Worm (Caenorhabditis elegans) whole organism, L4 larva: ENCODE data around the gene ztf-14.
A peak's percentile ranks its signal among the peaks of the same experiment; 100 is the strongest.

Experiments used
- D1046.2 ChIP-seq: fragments of 200-800 bp; sonication (Bioruptor generic); IDR thresholded peaks from 2 replicates; pipeline ENCODE4 v1.3.6; 2022; ENCODE audit warnings: missing genetic modification characterization, missing compliant biosample characterization
- F26F4.8 ChIP-seq: fragments of 200-800 bp; sonication (Bioruptor generic); conservative IDR thresholded peaks from 2 replicates; pipeline ENCODE4 v1.3.6; 2022; ENCODE audit warnings: missing genetic modification characterization, missing compliant biosample characterization
- F37D6.2 ChIP-seq: sonication (generic microtip); optimal IDR thresholded peaks from 2 replicates; lab custom pipeline; 2016; ENCODE audit warnings: mild to moderate bottlenecking, missing genetic modification characterization, missing compliant biosample characterization
- F49E8.2 ChIP-seq: sonication (generic microtip); optimal IDR thresholded peaks from 2 replicates; lab custom pipeline; 2016; ENCODE audit warnings: missing compliant biosample characterization, mild to moderate bottlenecking, missing genetic modification characterization, borderline replicate concordance
- T20F7.1 ChIP-seq: fragments of 200-800 bp; sonication (Bioruptor generic); optimal IDR thresholded peaks from 2 replicates; lab custom pipeline; 2018; ENCODE audit warnings: mild to moderate bottlenecking, missing genetic modification characterization, missing compliant biosample characterization
- ZK337.2 ChIP-seq: fragments of 200-800 bp; sonication (Bioruptor generic); IDR thresholded peaks from 2 replicates; pipeline ENCODE4 v1.3.6; 2022; ENCODE audit warnings: missing genetic modification reagents, missing genetic modification characterization, missing compliant biosample characterization
- ZK546.5 ChIP-seq, 2 experiments: sonication (generic microtip); optimal IDR thresholded peaks; 2 replicates each; lab custom pipeline; 2017; ENCODE audit warnings: missing biosample characterization in 2 of 2, missing genetic modification characterization in 2 of 2
- arid-1 ChIP-seq: fragments of 200-800 bp; sonication (Bioruptor generic); conservative IDR thresholded peaks from 2 replicates; pipeline ENCODE4 v1.3.6; 2022; ENCODE audit warnings: missing genetic modification reagents, missing genetic modification characterization, missing compliant biosample characterization
- attf-4 ChIP-seq: sonication (generic microtip); optimal IDR thresholded peaks from 3 replicates; lab custom pipeline; 2017; ENCODE audit warnings: missing biosample characterization, missing genetic modification characterization
- ceh-20 ChIP-seq: fragments of 200-800 bp; sonication (Bioruptor generic); IDR thresholded peaks from 2 replicates; pipeline ENCODE4 v1.3.6; 2022; ENCODE audit warnings: missing genetic modification reagents, missing genetic modification characterization, missing compliant biosample characterization
- ceh-32 ChIP-seq: sonication (generic microtip); optimal IDR thresholded peaks from 2 replicates; lab custom pipeline; 2016; ENCODE audit warnings: mild to moderate bottlenecking, missing genetic modification characterization, missing compliant biosample characterization; ENCODE audit not compliant: poor library complexity
- ces-1 ChIP-seq: fragments of 150-350 bp; sonication (generic microtip); optimal IDR thresholded peaks from 4 replicates; lab custom pipeline; 2014; ENCODE audit warnings: missing biosample characterization, missing genetic modification reagents, missing genetic modification characterization
- cey-2 ChIP-seq: sonication (generic microtip); optimal IDR thresholded peaks from 3 replicates; lab custom pipeline; 2017; ENCODE audit warnings: missing genetic modification characterization, mild to moderate bottlenecking, missing compliant biosample characterization, antibody characterized with exemption, borderline replicate concordance; ENCODE audit not compliant: insufficient read depth
- dmd-6 ChIP-seq: fragments of 200-800 bp; sonication (Bioruptor generic); IDR thresholded peaks from 2 replicates; pipeline ENCODE4 v1.3.6; 2022; ENCODE audit warnings: missing genetic modification reagents, missing genetic modification characterization, missing compliant biosample characterization
- dve-1 ChIP-seq: sonication (generic microtip); optimal IDR thresholded peaks from 2 replicates; lab custom pipeline; 2017; ENCODE audit warnings: antibody characterized with exemption, mild to moderate bottlenecking, missing genetic modification characterization, missing compliant biosample characterization; ENCODE audit not compliant: insufficient read depth
- egl-43 ChIP-seq: fragments of 200-800 bp; sonication (Bioruptor generic); IDR thresholded peaks from 2 replicates; pipeline ENCODE4 v1.3.6; 2022; ENCODE audit warnings: missing genetic modification reagents, missing genetic modification characterization, missing compliant biosample characterization
- fos-1 ChIP-seq: fragments of 150-350 bp; optimal IDR thresholded peaks from 2 replicates; lab custom pipeline; 2014; ENCODE audit warnings: missing biosample characterization, missing genetic modification characterization
- gei-8 ChIP-seq: fragments of 200-800 bp; sonication (Bioruptor generic); optimal IDR thresholded peaks from 2 replicates; lab custom pipeline; 2018; ENCODE audit warnings: mild to moderate bottlenecking, missing genetic modification characterization, missing compliant biosample characterization
- hif-1 ChIP-seq, 2 experiments: sonication (generic microtip); optimal IDR thresholded peaks; 2 replicates each; lab custom pipeline; 2016 to 2017; ENCODE audit warnings: missing compliant biosample characterization in 2 of 2, missing genetic modification characterization in 2 of 2, missing genetic modification reagents in 2 of 2, missing genotype in 2 of 2, mild to moderate bottlenecking in 1 of 2
- hlh-11 ChIP-seq: fragments of 200-800 bp; sonication (Bioruptor generic); optimal IDR thresholded peaks from 2 replicates; lab custom pipeline; 2018; ENCODE audit warnings: mild to moderate bottlenecking, missing genetic modification characterization, missing compliant biosample characterization
- lin-13 ChIP-seq: fragments of 150-350 bp; optimal IDR thresholded peaks from 2 replicates; lab custom pipeline; 2014; ENCODE audit warnings: missing biosample characterization, missing genetic modification reagents, missing genetic modification characterization
- lin-38 ChIP-seq: fragments of 200-800 bp; sonication (Bioruptor generic); IDR thresholded peaks from 2 replicates; pipeline ENCODE4 v1.3.6; 2022; ENCODE audit warnings: missing genetic modification reagents, missing genetic modification characterization, missing compliant biosample characterization
- lin-39 ChIP-seq: fragments of 150-350 bp; optimal IDR thresholded peaks from 2 replicates; lab custom pipeline; 2014; ENCODE audit warnings: missing biosample characterization, missing genetic modification reagents, missing genetic modification characterization
- madf-9 ChIP-seq: fragments of 200-800 bp; sonication (Bioruptor generic); conservative IDR thresholded peaks from 2 replicates; pipeline ENCODE4 v1.3.6; 2022; ENCODE audit warnings: missing genetic modification reagents, missing genetic modification characterization, missing compliant biosample characterization
- mdl-1 ChIP-seq, 2 experiments: fragments of 150-350 bp in 1 of 2; sonication (generic microtip) in 1 of 2; optimal IDR thresholded peaks; 2 replicates each; lab custom pipeline; 2014 to 2017; ENCODE audit warnings: missing biosample characterization in 2 of 2, missing genetic modification characterization in 2 of 2
- mep-1 ChIP-seq: fragments of 150-350 bp; sonication (generic microtip); optimal IDR thresholded peaks from 3 replicates; lab custom pipeline; 2014; ENCODE audit warnings: missing biosample characterization, missing genetic modification characterization
- mes-2 ChIP-seq: sonication (generic microtip); optimal IDR thresholded peaks from 2 replicates; lab custom pipeline; 2016; ENCODE audit warnings: missing genotype, mild to moderate bottlenecking, missing genetic modification characterization, missing compliant biosample characterization; ENCODE audit not compliant: poor library complexity, severe bottlenecking
- mxl-2 ChIP-seq: fragments of 200-800 bp; sonication (Bioruptor generic); conservative IDR thresholded peaks from 2 replicates; pipeline ENCODE4 v1.3.6; 2022; ENCODE audit warnings: missing genetic modification reagents, missing genetic modification characterization, missing compliant biosample characterization
- nhr-11 ChIP-seq: fragments of 150-350 bp; optimal IDR thresholded peaks from 2 replicates; lab custom pipeline; 2014; ENCODE audit warnings: missing biosample characterization, missing genetic modification characterization
- nhr-111 ChIP-seq: fragments of 200-800 bp; sonication (Bioruptor generic); optimal IDR thresholded peaks from 2 replicates; lab custom pipeline; 2018; ENCODE audit warnings: mild to moderate bottlenecking, missing genetic modification characterization, missing compliant biosample characterization
- pqm-1 ChIP-seq: sonication (generic microtip); optimal IDR thresholded peaks from 2 replicates; lab custom pipeline; 2017; ENCODE audit warnings: missing biosample characterization, missing genetic modification characterization
- rbr-2 ChIP-seq: sonication (generic microtip); optimal IDR thresholded peaks from 2 replicates; lab custom pipeline; 2016; ENCODE audit warnings: missing genotype, missing genetic modification characterization, missing compliant biosample characterization
- set-16 ChIP-seq: fragments of 200-800 bp; sonication (Bioruptor generic); IDR thresholded peaks from 2 replicates; pipeline ENCODE4 v1.3.6; 2022; ENCODE audit warnings: missing genetic modification reagents, missing genetic modification characterization, missing compliant biosample characterization
- skn-1 ChIP-seq: fragments of 150-350 bp; optimal IDR thresholded peaks from 2 replicates; lab custom pipeline; 2014; ENCODE audit warnings: missing biosample characterization, missing genetic modification characterization
- unc-39 ChIP-seq: sonication (generic microtip); optimal IDR thresholded peaks from 2 replicates; lab custom pipeline; 2017; ENCODE audit warnings: missing biosample characterization, missing genetic modification characterization
- vab-7 ChIP-seq: fragments of 200-800 bp; sonication (Bioruptor generic); IDR thresholded peaks from 2 replicates; pipeline ENCODE4 v1.3.6; 2022; ENCODE audit warnings: missing genetic modification reagents, missing genetic modification characterization, missing compliant biosample characterization
- zag-1 ChIP-seq: fragments of 150-350 bp; optimal IDR thresholded peaks from 2 replicates; lab custom pipeline; 2014; ENCODE audit warnings: missing biosample characterization, missing genetic modification characterization
- zfp-3 ChIP-seq: fragments of 200-800 bp; sonication (Bioruptor generic); conservative IDR thresholded peaks from 2 replicates; pipeline ENCODE4 v1.3.6; 2022; ENCODE audit warnings: missing genetic modification reagents, missing genetic modification characterization, missing compliant biosample characterization
- zip-11 ChIP-seq: fragments of 200-800 bp; sonication (Bioruptor generic); IDR thresholded peaks from 2 replicates; pipeline ENCODE4 v1.3.6; 2022; ENCODE audit warnings: missing genetic modification characterization, missing compliant biosample characterization
- ztf-11 ChIP-seq: fragments of 150-350 bp; optimal IDR thresholded peaks from 2 replicates; lab custom pipeline; 2014; ENCODE audit warnings: missing biosample characterization, missing genetic modification characterization

The ztf-14 gene

DNA sequence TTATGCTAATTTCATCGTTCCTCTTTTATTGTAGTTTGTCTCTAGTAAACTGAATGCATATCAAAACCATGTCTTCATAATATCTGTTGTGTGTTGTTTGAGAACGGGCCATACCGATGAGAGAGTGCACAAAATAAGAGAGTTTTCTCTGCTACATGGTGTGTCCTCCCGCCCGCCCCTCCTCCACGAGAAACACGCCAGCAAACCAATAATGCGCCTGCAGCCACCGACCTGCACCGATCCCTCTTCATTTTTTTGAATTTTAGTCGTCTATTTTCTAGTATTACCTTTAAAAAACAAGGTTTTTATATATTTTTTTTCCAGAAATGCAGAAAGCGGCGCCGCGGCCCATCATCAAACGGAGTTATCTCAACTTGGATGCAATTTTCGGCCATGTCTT is 15.6 kb upstream of the ztf-14 start, which contains the start of gene gfi-3 (continued):
- TF ChIP-seq fos-1 (tag; lab: Kevin White, UChicago), result no peak
- no peak for TF ChIP-seq F49E8.2 (tag; lab: Kevin White, UChicago)
- TF ChIP-seq vab-7 (GFP tag; lab: Robert Waterston, UW), result no peak
- TF ChIP-seq zag-1, result no peak
- TF ChIP-seq pqm-1 (tag; lab: Kevin White, UChicago), result no peak
- TF ChIP-seq ztf-11, result no peak
- peak; percentile 95 for TF ChIP-seq dve-1 (tag; lab: Kevin White, UChicago)
- TF ChIP-seq lin-13, result peak; percentile 61
- no peak for TF ChIP-seq F26F4.8
- TF ChIP-seq ZK337.2 (GFP tag; lab: Robert Waterston, UW), result no peak
- TF ChIP-seq set-16 (GFP tag; lab: Robert Waterston, UW), result no peak; the same call in 1 of the 2 replicates
- peak; percentile 71; the same call in 1 of the 2 replicates for TF ChIP-seq ceh-20 (GFP tag; lab: Robert Waterston, UW)
- no peak for TF ChIP-seq zip-11 (GFP tag; lab: Robert Waterston, UW)
- no peak for TF ChIP-seq madf-9 (GFP tag; lab: Robert Waterston, UW)
- peak; percentile 89 for TF ChIP-seq mes-2 (tag; lab: Kevin White, UChicago)
- no peak for TF ChIP-seq lin-38 (GFP tag; lab: Robert Waterston, UW)
- TF ChIP-seq unc-39 (tag; lab: Kevin White, UChicago), result no peak
- no peak for TF ChIP-seq zfp-3
- peak; percentile 92 for TF ChIP-seq mep-1 (tag; lab: Kevin White, UChicago)
- TF ChIP-seq mdl-1 (tag; optimal IDR thresholded peaks at IDR 0.05; lab: Kevin White, UChicago), result peak in 1 of 2 experiments; percentile 45
- no peak for TF ChIP-seq ZK546.5 (tag; optimal IDR thresholded peaks at IDR 0.05; lab: Kevin White, UChicago)
- TF ChIP-seq ceh-32 (tag; lab: Kevin White, UChicago), result no peak
- peak; percentile 64; the same call in 1 of the 2 replicates for TF ChIP-seq egl-43
- TF ChIP-seq arid-1 (GFP tag; lab: Robert Waterston, UW), result peak; percentile 52; the same call in 1 of the 2 replicates
- TF ChIP-seq cey-2 (tag; lab: Kevin White, UChicago), result no peak
- peak in 1 of 2 experiments; percentile 58 for TF ChIP-seq hif-1 (tag; optimal IDR thresholded peaks at IDR 0.05; lab: Kevin White, UChicago)
- TF ChIP-seq dmd-6, result peak; percentile 80
- no peak for TF ChIP-seq ces-1
- peak; percentile 85 for TF ChIP-seq rbr-2 (tag; lab: Kevin White, UChicago)
- TF ChIP-seq mxl-2 (GFP tag; lab: Robert Waterston, UW), result no peak
- peak; percentile 43 for TF ChIP-seq nhr-11
- TF ChIP-seq nhr-111 (GFP tag; lab: Kevin White, UChicago), result no peak
- TF ChIP-seq lin-39, result no peak

- TF ChIP-seq attf-4 (tag; lab: Kevin White, UChicago) (no peak), skn-1 (tag; lab: Kevin White, UChicago) (no peak), F37D6.2 (tag; lab: Kevin White, UChicago) (no peak), ZK546.5 (tag; optimal IDR thresholded peaks at IDR 0.05; lab: Kevin White, UChicago) (no peak), hlh-11 (tag; lab: Kevin White, UChicago) (peak; percentile 4), pqm-1 (tag; lab: Kevin White, UChicago) (no peak), T20F7.1 (GFP tag; lab: Kevin White, UChicago) (no peak), D1046.2 (GFP tag; lab: Robert Waterston, UW) (0 out of 2 replicates have a peak, but pooled peaks have one; percentile 52), set-16 (GFP tag; lab: Robert Waterston, UW) (peak; percentile 76), gei-8 (GFP tag; lab: Kevin White, UChicago) (no peak)
- TF ChIP-seq, all 104 proteins: peak for 3
Observed at ce11 chrX:14481637-14482036, 14.2 kb upstream of the ztf-14 start.
